Worm (Caenorhabditis elegans) whole organism, L4/young adult: ENCODE results near the gene ZK1240.1.

Experiments
- W03F9.2 ChIP-seq: fragments of 150-350 bp; optimal IDR thresholded peaks from 2 replicates; lab custom pipeline; 2014; ENCODE audit warnings: missing biosample characterization, missing genetic modification characterization
- dao-5 ChIP-seq: sonication (generic microtip); optimal IDR thresholded peaks from 2 replicates; lab custom pipeline; 2016; ENCODE audit warnings: missing genotype, missing genetic modification characterization, moderate library complexity, missing compliant biosample characterization
- him-1 ChIP-seq: sonication (generic microtip); optimal IDR thresholded peaks from 2 replicates; lab custom pipeline; 2016; ENCODE audit warnings: missing genotype, missing genetic modification reagents, missing genetic modification characterization, missing compliant biosample characterization

ce11 chrII:2288798-2289197 lies 40.4 kb upstream of the ZK1240.1 start, which contains the start of the genes K09F6.10 and K09F6.13:
- TF ChIP-seq him-1 (tag; lab: Kevin White, UChicago) (no peak), dao-5 (tag; lab: Kevin White, UChicago) (no peak), W03F9.2 (tag; lab: Kevin White, UChicago) (no peak)
